Fruit fly (Drosophila melanogaster): ENCODE measurements around the gene Rsph9.

Rsph9 gene

dm6 chr2L:17402493-17402892, 9.9 kb downstream of the Rsph9 start:
- TF ChIP-seq insv (optimal IDR thresholded peaks at IDR 0.05) (no peak), Sin3A (optimal IDR thresholded peaks at IDR 0.05) (no peak), Myc (optimal IDR thresholded peaks at IDR 0.05) (no peak), h (optimal IDR thresholded peaks at IDR 0.05) (no peak), psq (optimal IDR thresholded peaks at IDR 0.05) (no peak), ttk (optimal IDR thresholded peaks at IDR 0.05) (no peak)

DNA sequence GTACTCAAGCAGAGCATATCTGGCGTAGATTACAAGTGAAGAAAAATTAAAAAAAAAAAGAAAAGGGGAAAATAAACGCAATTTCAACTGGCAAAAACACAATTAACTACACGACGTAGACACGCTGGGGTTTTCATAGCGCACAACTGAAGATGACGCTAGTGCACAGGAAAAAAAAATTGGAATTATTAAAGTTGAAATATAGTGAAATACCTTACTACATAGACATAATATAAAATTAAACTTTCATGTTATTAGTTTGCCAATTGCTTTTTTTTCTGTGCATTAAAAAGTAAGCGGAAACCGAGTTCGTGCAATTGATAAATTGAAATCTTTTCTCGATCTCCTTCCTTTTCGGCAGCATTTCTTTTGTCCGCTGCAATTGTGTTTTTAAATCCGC, 15.1 kb downstream of the Rsph9 start:
- TF ChIP-seq ttk (optimal IDR thresholded peaks at IDR 0.05) (no peak), Sin3A (optimal IDR thresholded peaks at IDR 0.05) (no peak), psq (optimal IDR thresholded peaks at IDR 0.05) (no peak), h (optimal IDR thresholded peaks at IDR 0.05) (no peak), Myc (optimal IDR thresholded peaks at IDR 0.05) (no peak), insv (optimal IDR thresholded peaks at IDR 0.05) (no peak)

DNA sequence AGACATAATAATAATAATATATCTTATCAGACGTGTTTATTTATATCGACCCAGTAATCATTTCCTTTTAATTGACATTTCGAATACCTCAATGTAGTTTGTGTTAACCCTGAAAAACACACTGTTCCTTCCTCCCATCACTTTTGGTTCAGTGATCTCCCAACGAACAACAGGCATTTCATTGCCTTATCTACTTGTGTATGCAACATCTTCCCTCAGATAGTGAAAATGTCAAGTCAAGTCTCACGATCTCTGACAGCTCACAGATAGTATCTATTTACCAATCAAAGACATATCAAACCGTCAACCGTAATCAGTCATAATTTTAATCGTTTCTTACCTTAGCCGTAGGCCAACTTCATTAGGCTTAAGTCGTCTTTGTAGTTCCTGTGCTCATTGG, 17.5 kb downstream of the Rsph9 start:
- no peak for TF ChIP-seq ttk (optimal IDR thresholded peaks at IDR 0.05)
- TF ChIP-seq Sin3A (optimal IDR thresholded peaks at IDR 0.05), result no peak
- no peak for TF ChIP-seq h (optimal IDR thresholded peaks at IDR 0.05)
- no peak for TF ChIP-seq psq (optimal IDR thresholded peaks at IDR 0.05)
- TF ChIP-seq Myc (optimal IDR thresholded peaks at IDR 0.05), result no peak
- TF ChIP-seq insv (optimal IDR thresholded peaks at IDR 0.05), result no peak

- TF ChIP-seq Myc (optimal IDR thresholded peaks at IDR 0.05) (no peak), Sin3A (optimal IDR thresholded peaks at IDR 0.05) (no peak)
Measured at dm6 chr2L:17390782-17391181, 21.7 kb downstream of the Rsph9 start.

DNA sequence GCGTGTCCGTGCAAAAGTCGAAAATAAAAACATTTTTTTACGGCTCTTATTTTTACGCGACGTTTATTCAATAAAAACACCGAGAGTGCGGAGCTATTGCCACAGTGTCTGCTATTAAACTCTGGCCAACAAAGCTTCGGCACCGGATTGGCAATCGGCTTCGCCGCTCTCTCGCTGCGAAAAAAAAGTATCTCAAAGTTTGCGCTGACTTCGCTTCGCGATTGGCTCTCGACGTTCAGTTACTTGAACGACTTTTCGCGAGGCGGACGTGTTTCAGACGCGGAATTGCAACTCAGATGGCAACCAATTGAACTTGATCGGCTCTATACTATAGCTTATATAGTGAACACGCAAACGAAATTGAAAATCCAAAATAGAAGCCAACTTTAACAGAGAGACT, 23.3 kb downstream of the Rsph9 start:
- TF ChIP-seq Sin3A (optimal IDR thresholded peaks at IDR 0.05) (no peak), h (optimal IDR thresholded peaks at IDR 0.05) (no peak), ttk (optimal IDR thresholded peaks at IDR 0.05) (no peak)

DNA sequence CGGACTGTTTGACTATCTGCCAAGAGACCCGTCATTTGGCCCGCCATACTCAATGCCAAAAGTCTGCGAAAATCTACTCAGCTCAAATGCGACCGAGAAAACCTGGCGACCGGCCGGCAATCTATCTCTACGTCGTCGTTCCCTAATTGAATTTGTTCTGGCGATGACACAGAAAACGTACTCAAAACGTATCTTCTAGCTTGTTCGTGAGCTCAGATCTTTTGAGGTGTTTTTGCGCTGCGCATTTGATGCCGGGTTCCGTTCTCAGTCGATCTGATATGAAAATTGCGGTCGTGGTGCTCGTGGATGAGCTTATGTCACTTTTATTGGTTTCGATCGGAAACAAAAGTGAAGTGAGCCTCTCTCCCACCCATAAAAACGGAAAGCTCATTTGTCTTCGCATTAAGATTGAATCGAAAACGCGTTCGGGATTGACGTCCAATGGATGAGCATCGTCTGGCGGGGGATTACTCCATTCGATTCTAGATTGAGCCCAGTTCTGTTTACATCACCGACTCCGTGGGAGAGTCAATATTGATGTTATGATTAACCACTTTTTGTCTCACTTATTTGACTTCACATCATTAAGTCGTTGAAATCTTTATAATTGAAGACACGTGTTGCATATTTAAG, 24.6 kb downstream of the Rsph9 start:
- TF ChIP-seq Myc (optimal IDR thresholded peaks at IDR 0.05) (no peak), psq (optimal IDR thresholded peaks at IDR 0.05) (no peak)

dm6 chr2L:17385221-17385529, 27.3 kb downstream of the Rsph9 start:
- no peak for TF ChIP-seq ttk (optimal IDR thresholded peaks at IDR 0.05)
- no peak for TF ChIP-seq h (optimal IDR thresholded peaks at IDR 0.05)
- TF ChIP-seq psq (optimal IDR thresholded peaks at IDR 0.05), result no peak
- TF ChIP-seq Sin3A (optimal IDR thresholded peaks at IDR 0.05), result no peak
- no peak for TF ChIP-seq insv (optimal IDR thresholded peaks at IDR 0.05)

DNA sequence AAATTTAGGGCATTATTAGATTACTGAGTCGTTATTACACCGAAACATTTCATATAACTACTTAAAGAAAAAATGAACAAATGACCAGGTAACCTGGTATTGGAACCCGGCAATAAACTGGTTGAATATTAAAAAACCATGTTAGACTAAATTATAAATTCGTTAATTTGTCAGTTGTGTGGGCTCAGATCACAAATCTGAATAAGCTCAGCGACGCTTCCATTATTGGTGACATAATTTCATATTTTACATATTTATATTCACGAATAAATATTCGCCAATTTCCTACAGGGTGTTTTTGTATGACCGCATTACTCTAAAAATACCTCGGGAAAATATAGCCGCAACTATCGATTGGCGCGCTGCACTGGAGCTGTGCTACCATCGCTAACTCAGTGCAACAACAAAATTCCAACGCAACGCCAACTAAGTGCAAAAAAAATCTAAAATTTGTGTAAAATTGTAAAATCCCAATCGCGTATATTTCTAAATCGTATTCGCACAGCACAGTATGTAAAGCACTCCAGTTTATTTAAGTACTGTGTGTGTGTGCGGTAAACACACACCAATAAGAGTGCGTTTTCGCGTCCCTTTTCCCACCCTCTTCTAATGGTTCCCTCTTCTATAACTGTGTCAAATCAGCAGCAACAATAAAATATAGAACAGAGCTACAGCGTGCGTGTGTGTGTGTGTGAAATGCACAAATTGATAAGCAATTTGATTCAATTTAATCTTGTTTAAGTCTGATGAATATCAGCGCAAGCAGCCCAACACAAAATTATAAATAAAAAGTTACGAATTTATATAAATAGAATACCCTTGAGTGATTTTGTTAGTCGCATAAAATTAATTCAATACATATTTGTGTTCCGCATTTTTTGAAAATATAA, 27.9 kb downstream of the Rsph9 start, which contains the start of gene CLIP-190:
Gene CLIP-190 (plus strand): TSS at position 370 of the 890 bp plus-strand sequence.
- TF ChIP-seq insv (optimal IDR thresholded peaks at IDR 0.05), result no peak
- no peak for TF ChIP-seq psq (optimal IDR thresholded peaks at IDR 0.05)
- no peak for TF ChIP-seq Sin3A (optimal IDR thresholded peaks at IDR 0.05)
- TF ChIP-seq h (optimal IDR thresholded peaks at IDR 0.05), result no peak
- TF ChIP-seq ttk (optimal IDR thresholded peaks at IDR 0.05), result no peak
- no peak for TF ChIP-seq Myc (optimal IDR thresholded peaks at IDR 0.05)

DNA sequence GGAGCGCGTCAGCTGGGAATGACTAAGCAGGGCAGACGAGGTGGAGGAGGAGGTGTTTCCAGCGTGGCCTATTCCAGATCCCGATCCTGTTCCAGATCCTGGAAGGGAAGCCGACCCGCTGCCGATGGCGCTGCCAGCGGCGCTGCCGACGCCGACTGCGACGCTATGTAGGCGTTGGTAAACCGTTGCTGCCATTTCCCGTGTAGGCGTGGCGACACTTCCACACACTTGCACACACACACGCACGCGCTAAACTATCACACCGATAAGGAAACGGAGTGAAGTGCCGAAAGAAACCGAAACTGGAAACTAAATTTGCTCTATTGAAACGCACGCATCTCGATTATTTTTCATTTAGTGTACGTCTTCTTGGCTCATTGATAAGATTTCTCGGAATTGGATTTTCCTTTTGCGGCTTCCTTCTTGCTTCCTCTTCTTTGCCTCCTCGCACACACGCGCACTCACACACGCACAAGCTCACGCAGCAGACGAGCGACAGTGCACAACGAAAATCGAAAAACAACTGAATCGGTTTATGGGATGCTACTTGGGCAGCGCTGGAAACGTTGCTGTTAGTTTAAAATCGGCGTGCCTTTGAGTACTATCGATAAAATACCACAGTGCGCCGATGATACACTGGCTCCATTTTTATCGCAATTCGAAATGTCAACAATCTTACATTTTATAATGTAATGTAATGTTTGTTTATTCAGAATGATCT, 28.7 kb downstream of the Rsph9 start, which contains the start of gene Lrch:
Gene Lrch (minus strand): TSS at position 528 of the 721 bp plus-strand sequence.
- TF ChIP-seq Myc (optimal IDR thresholded peaks at IDR 0.05) (no peak), psq (optimal IDR thresholded peaks at IDR 0.05) (no peak), Sin3A (optimal IDR thresholded peaks at IDR 0.05) (no peak), insv (optimal IDR thresholded peaks at IDR 0.05) (no peak), ttk (optimal IDR thresholded peaks at IDR 0.05) (no peak), h (optimal IDR thresholded peaks at IDR 0.05) (no peak)

DNA sequence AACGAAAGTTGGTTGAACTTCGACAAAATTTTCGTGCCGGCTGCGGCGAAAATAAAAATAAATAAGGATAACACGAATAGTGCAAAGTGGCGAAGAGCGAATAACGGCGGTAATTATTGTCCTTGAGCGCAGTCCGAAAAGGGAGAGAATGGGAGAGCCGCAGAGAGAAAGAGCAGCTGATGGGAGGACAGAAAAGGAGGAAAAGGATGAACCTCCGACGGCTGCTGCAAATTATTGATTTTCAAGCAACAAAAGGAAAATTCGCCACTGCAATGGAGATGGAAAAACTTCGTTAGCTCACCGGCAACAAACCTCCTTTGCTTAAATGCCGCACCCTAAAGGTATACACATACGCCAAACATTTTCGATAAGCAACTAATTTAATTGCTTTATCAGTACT, 29.6 kb downstream of the Rsph9 start:
- TF ChIP-seq Myc (optimal IDR thresholded peaks at IDR 0.05), result no peak
- no peak for TF ChIP-seq insv (optimal IDR thresholded peaks at IDR 0.05)
- TF ChIP-seq h (optimal IDR thresholded peaks at IDR 0.05), result no peak
- no peak for TF ChIP-seq ttk (optimal IDR thresholded peaks at IDR 0.05)
- no peak for TF ChIP-seq Sin3A (optimal IDR thresholded peaks at IDR 0.05)
- TF ChIP-seq psq (optimal IDR thresholded peaks at IDR 0.05), result no peak

DNA sequence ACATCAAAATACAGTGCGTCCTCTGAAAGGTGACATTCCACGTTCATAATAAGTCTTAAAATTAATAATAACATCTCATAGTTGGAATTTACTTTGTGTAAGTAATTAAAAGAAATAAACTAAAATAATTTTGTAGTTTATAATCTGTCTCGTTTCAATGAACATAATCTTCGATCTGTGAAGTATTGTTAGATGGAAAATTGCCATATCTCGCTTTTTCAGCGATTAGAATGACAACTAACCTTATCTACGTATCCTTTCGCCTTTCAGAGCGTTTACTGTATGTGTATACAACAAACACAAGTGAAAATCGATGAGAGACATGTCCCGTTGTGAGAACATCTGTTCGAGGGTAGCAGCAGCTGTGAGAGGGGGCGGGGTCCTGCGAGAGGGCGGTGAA, 30.1 kb downstream of the Rsph9 start:
- TF ChIP-seq ttk (optimal IDR thresholded peaks at IDR 0.05), result no peak
- no peak for TF ChIP-seq Sin3A (optimal IDR thresholded peaks at IDR 0.05)
- TF ChIP-seq insv (optimal IDR thresholded peaks at IDR 0.05), result no peak
- no peak for TF ChIP-seq psq (optimal IDR thresholded peaks at IDR 0.05)
- no peak for TF ChIP-seq h (optimal IDR thresholded peaks at IDR 0.05)
- no peak for TF ChIP-seq Myc (optimal IDR thresholded peaks at IDR 0.05)

- no peak for TF ChIP-seq psq (optimal IDR thresholded peaks at IDR 0.05)
- TF ChIP-seq ttk (optimal IDR thresholded peaks at IDR 0.05), result no peak
- no peak for TF ChIP-seq h (optimal IDR thresholded peaks at IDR 0.05)
Measured at dm6 chr2L:17381616-17382015, 30.8 kb downstream of the Rsph9 start.

Data from Kc167 (cell line).